Worm (Caenorhabditis elegans): ENCODE measurements around the gene K07F5.14.

- TF ChIP-seq dmd-4 (tag; optimal IDR thresholded peaks at IDR 0.05) = no peak
- no peak for TF ChIP-seq lin-11 (tag; optimal IDR thresholded peaks at IDR 0.05)
- no peak for TF ChIP-seq nhr-77 (tag; optimal IDR thresholded peaks at IDR 0.05)
- TF ChIP-seq egl-27 (tag; optimal IDR thresholded peaks at IDR 0.05) = no peak
- no peak for TF ChIP-seq alr-1 (tag; optimal IDR thresholded peaks at IDR 0.05)
- TF ChIP-seq Y55F3AM.14 (GFP tag; optimal IDR thresholded peaks at IDR 0.05) = no peak
- TF ChIP-seq crh-2 (tag; optimal IDR thresholded peaks at IDR 0.05) = no peak
- no peak for TF ChIP-seq nhr-237 (tag; optimal IDR thresholded peaks at IDR 0.05)
- TF ChIP-seq ceh-82 (tag; optimal IDR thresholded peaks at IDR 0.05) = no peak
- TF ChIP-seq lin-39 (tag; optimal IDR thresholded peaks at IDR 0.05) = no peak
These were observed 16.9 kb downstream of the K07F5.14 start, which contains the start of gene nhr-4 for ce11 chrIV:9878893-9879379.

All from whole organism, L2 larva.